Fruit fly (Drosophila melanogaster) whole organism, embryonic: ENCODE data around the gene CG13716.

Experiments
- Atf6 ChIP-seq: fragments of 200-800 bp; sonication (Bioruptor generic); IDR thresholded peaks from 2 replicates; pipeline ENCODE4 v1.3.6; 2022; ENCODE audit warnings: missing biosample characterization, missing genetic modification characterization
- BEAF-32 ChIP-seq: fragments of 200-800 bp; sonication (Bioruptor generic); optimal IDR thresholded peaks from 3 replicates; lab custom pipeline; 2017; ENCODE audit warnings: missing biosample characterization, missing genetic modification characterization, mild to moderate bottlenecking, moderate library complexity, missing genetic modification reagents
- BtbVII ChIP-seq: fragments of 200-800 bp; sonication (Bioruptor generic); optimal IDR thresholded peaks from 3 replicates; lab custom pipeline; 2017; ENCODE audit warnings: missing biosample characterization, mild to moderate bottlenecking, missing genetic modification characterization
- CG11696 ChIP-seq: fragments of 200-800 bp; sonication (Bioruptor generic); IDR thresholded peaks from 2 replicates; pipeline ENCODE4 v1.3.6; 2022; ENCODE audit warnings: missing biosample characterization, missing genetic modification characterization
- CG13424 ChIP-seq: fragments of 200-800 bp; sonication (Bioruptor generic); optimal IDR thresholded peaks from 2 replicates; lab custom pipeline; 2019; ENCODE audit warnings: missing biosample characterization, mild to moderate bottlenecking, missing genetic modification characterization, moderate library complexity
- CG14014 ChIP-seq: fragments of 200-800 bp; sonication (Bioruptor generic); IDR thresholded peaks from 2 replicates; pipeline ENCODE4 v1.3.6; 2022; ENCODE audit warnings: missing biosample characterization, missing genetic modification characterization
- CG14050 ChIP-seq: fragments of 200-800 bp; sonication (Bioruptor generic); IDR thresholded peaks from 3 replicates; pipeline ENCODE4 v1.3.6; 2022; ENCODE audit warnings: missing biosample characterization, missing genetic modification characterization
- CG14667 ChIP-seq: fragments of 200-800 bp; sonication (Bioruptor generic); IDR thresholded peaks from 2 replicates; pipeline ENCODE4 v1.3.6; 2022; ENCODE audit warnings: missing biosample characterization, missing genetic modification characterization
- CG14710 ChIP-seq: fragments of 200-800 bp; sonication (Bioruptor generic); optimal IDR thresholded peaks from 3 replicates; lab custom pipeline; 2019; ENCODE audit warnings: missing biosample characterization, mild to moderate bottlenecking, missing genetic modification characterization, moderate library complexity
- CG15514 ChIP-seq: fragments of 200-800 bp; sonication (Bioruptor generic); optimal IDR thresholded peaks from 3 replicates; lab custom pipeline; 2017; ENCODE audit warnings: missing biosample characterization, missing genetic modification characterization, mild to moderate bottlenecking, moderate library complexity, missing genetic modification reagents
- CG18262 ChIP-seq: fragments of 200-800 bp; optimal IDR thresholded peaks from 3 replicates; lab custom pipeline; 2019; ENCODE audit warnings: missing biosample characterization, mild to moderate bottlenecking, missing genetic modification characterization, moderate library complexity
- CG18476 ChIP-seq: fragments of 200-800 bp; sonication (Bioruptor generic); optimal IDR thresholded peaks from 2 replicates; lab custom pipeline; 2016; ENCODE audit warnings: missing biosample characterization, mild to moderate bottlenecking, missing genetic modification characterization
- CG2116 ChIP-seq: fragments of 200-800 bp; sonication (Bioruptor generic); optimal IDR thresholded peaks from 3 replicates; lab custom pipeline; 2018; ENCODE audit warnings: missing biosample characterization, mild to moderate bottlenecking, missing genetic modification characterization
- CG2678 ChIP-seq: fragments of 200-800 bp; sonication (Bioruptor generic); optimal IDR thresholded peaks from 3 replicates; lab custom pipeline; 2019; ENCODE audit warnings: missing biosample characterization, mild to moderate bottlenecking, missing genetic modification characterization, moderate library complexity
- CG3163 ChIP-seq: fragments of 200-800 bp; sonication (Bioruptor generic); optimal IDR thresholded peaks from 3 replicates; lab custom pipeline; 2016; ENCODE audit warnings: missing biosample characterization, missing genetic modification characterization
- CG34376 ChIP-seq: fragments of 200-800 bp; sonication (Bioruptor generic); optimal IDR thresholded peaks from 2 replicates; lab custom pipeline; 2018; ENCODE audit warnings: missing biosample characterization, mild to moderate bottlenecking, missing genetic modification characterization
- CG43689 ChIP-seq: fragments of 200-800 bp; sonication (Bioruptor generic); IDR thresholded peaks from 2 replicates; pipeline ENCODE4 v1.3.6; 2022; ENCODE audit warnings: missing biosample characterization, missing genetic modification characterization
- CG5180 ChIP-seq: fragments of 200-800 bp; sonication (Bioruptor generic); optimal IDR thresholded peaks from 3 replicates; lab custom pipeline; 2017; ENCODE audit warnings: missing biosample characterization, missing genetic modification characterization, mild to moderate bottlenecking, moderate library complexity, missing genetic modification reagents
- CG6254 ChIP-seq: fragments of 200-800 bp; sonication (Bioruptor generic); optimal IDR thresholded peaks from 3 replicates; lab custom pipeline; 2017; ENCODE audit warnings: mild to moderate bottlenecking, missing biosample characterization, missing genetic modification reagents, missing genetic modification characterization
- CG6689 ChIP-seq: fragments of 200-800 bp; sonication (Bioruptor generic); IDR thresholded peaks from 2 replicates; pipeline ENCODE4 v1.3.6; 2022; ENCODE audit warnings: missing biosample characterization, missing genetic modification characterization
- CG6765 ChIP-seq: fragments of 200-800 bp; sonication (Bioruptor generic); optimal IDR thresholded peaks from 3 replicates; lab custom pipeline; 2017; ENCODE audit warnings: missing biosample characterization, mild to moderate bottlenecking, missing genetic modification characterization
- CG7786 ChIP-seq: fragments of 200-800 bp; sonication (Bioruptor generic); optimal IDR thresholded peaks from 2 replicates; lab custom pipeline; 2016; ENCODE audit warnings: missing biosample characterization, missing genetic modification characterization
- CG8944 ChIP-seq: fragments of 200-800 bp; sonication (Bioruptor generic); optimal IDR thresholded peaks from 3 replicates; lab custom pipeline; 2016; ENCODE audit warnings: missing biosample characterization, missing genetic modification characterization
- CrebB ChIP-seq: fragments of 200-800 bp; sonication (Bioruptor generic); optimal IDR thresholded peaks from 3 replicates; lab custom pipeline; 2018; ENCODE audit warnings: missing biosample characterization, mild to moderate bottlenecking, missing genetic modification characterization
- Hr3 ChIP-seq: fragments of 200-800 bp; sonication (Bioruptor generic); optimal IDR thresholded peaks from 3 replicates; lab custom pipeline; 2016; ENCODE audit warnings: missing biosample characterization, missing genetic modification characterization
- Lim3 ChIP-seq: fragments of 200-800 bp; sonication (Bioruptor generic); IDR thresholded peaks from 2 replicates; pipeline ENCODE4 v1.3.6; 2022; ENCODE audit warnings: missing biosample characterization, missing genetic modification characterization
- Max ChIP-seq: fragments of 200-800 bp; sonication (Bioruptor generic); optimal IDR thresholded peaks from 2 replicates; lab custom pipeline; 2016; ENCODE audit warnings: missing biosample characterization, mild to moderate bottlenecking, missing genetic modification characterization
- NC2α ChIP-seq: fragments of 200-800 bp; sonication (Bioruptor generic); optimal IDR thresholded peaks from 2 replicates; lab custom pipeline; 2016; ENCODE audit warnings: missing biosample characterization, missing genetic modification characterization
- PHDP ChIP-seq: fragments of 200-800 bp; sonication (Bioruptor generic); optimal IDR thresholded peaks from 3 replicates; lab custom pipeline; 2018; ENCODE audit warnings: missing biosample characterization, mild to moderate bottlenecking, missing genetic modification characterization, moderate library complexity
- Taf1 ChIP-seq: fragments of 200-800 bp; sonication (Bioruptor generic); IDR thresholded peaks from 2 replicates; pipeline ENCODE4 v1.3.6; 2022; ENCODE audit warnings: missing biosample characterization, missing genetic modification characterization
- az2 ChIP-seq: fragments of 200-800 bp; sonication (Bioruptor generic); optimal IDR thresholded peaks from 3 replicates; lab custom pipeline; 2016; ENCODE audit warnings: missing biosample characterization, missing genetic modification characterization
- chinmo ChIP-seq: fragments of 200-800 bp; sonication (Bioruptor generic); IDR thresholded peaks from 4 replicates; pipeline ENCODE4 v1.3.6; 2022; ENCODE audit warnings: missing biosample characterization, missing genetic modification characterization; ENCODE audit not compliant: partially characterized antibody
- croc ChIP-seq: fragments of 200-800 bp; sonication (Bioruptor generic); conservative IDR thresholded peaks from 3 replicates; pipeline ENCODE4 v1.3.6; 2022; ENCODE audit warnings: missing biosample characterization, missing genetic modification characterization
- crp ChIP-seq, 2 experiments: fragments of 200-800 bp; sonication (Bioruptor generic); optimal IDR thresholded peaks; 2 replicates in 1 of 2; 3 replicates in 1 of 2; lab custom pipeline; 2017; ENCODE audit warnings: missing biosample characterization in 2 of 2, missing genetic modification characterization in 2 of 2, mild to moderate bottlenecking in 1 of 2, moderate library complexity in 1 of 2
- dm ChIP-seq: fragments of 200-800 bp; sonication (Bioruptor generic); optimal IDR thresholded peaks from 3 replicates; lab custom pipeline; 2016; ENCODE audit warnings: missing biosample characterization, missing genetic modification characterization
- gfzf ChIP-seq: fragments of 200-800 bp; sonication (Bioruptor generic); optimal IDR thresholded peaks from 2 replicates; lab custom pipeline; 2016; ENCODE audit warnings: missing biosample characterization, mild to moderate bottlenecking, missing genetic modification characterization, moderate library complexity
- gsb-n ChIP-seq: fragments of 200-800 bp; sonication (Bioruptor generic); optimal IDR thresholded peaks from 3 replicates; lab custom pipeline; 2018; ENCODE audit warnings: missing biosample characterization, mild to moderate bottlenecking, missing genetic modification characterization
- gt ChIP-seq: fragments of 200-800 bp; sonication (Bioruptor generic); IDR thresholded peaks from 2 replicates; pipeline ENCODE4 v1.3.6; 2022; ENCODE audit warnings: missing biosample characterization, missing genetic modification characterization
- hkb ChIP-seq, 2 experiments: fragments of 200-800 bp in 1 of 2; fragments of >200 bp in 1 of 2; sonication (Bioruptor generic) in 1 of 2; IDR thresholded peaks in 1 of 2; optimal IDR thresholded peaks in 1 of 2; 2 replicates each; pipeline versions ENCODE4 v1.3.6 to Lab custom; 2017 to 2022; ENCODE audit warnings: missing biosample characterization in 1 of 2, missing genetic modification characterization in 1 of 2
- jumu ChIP-seq: fragments of 200-800 bp; sonication (Bioruptor generic); optimal IDR thresholded peaks from 3 replicates; lab custom pipeline; 2016; ENCODE audit warnings: missing biosample characterization, missing genetic modification characterization
- nau ChIP-seq: fragments of 200-800 bp; sonication (Bioruptor generic); optimal IDR thresholded peaks from 3 replicates; lab custom pipeline; 2017; ENCODE audit warnings: missing biosample characterization, mild to moderate bottlenecking, missing genetic modification characterization, missing genetic modification reagents
- nmo ChIP-seq: fragments of 200-800 bp; sonication (Bioruptor generic); optimal IDR thresholded peaks from 2 replicates; lab custom pipeline; 2018; ENCODE audit warnings: missing biosample characterization, mild to moderate bottlenecking, missing genetic modification characterization, moderate library complexity
- peb ChIP-seq: fragments of 200-800 bp; sonication (Bioruptor generic); IDR thresholded peaks from 2 replicates; pipeline ENCODE4 v1.3.6; 2022; ENCODE audit warnings: missing biosample characterization, missing genetic modification characterization
- sr ChIP-seq: fragments of 200-800 bp; sonication (Bioruptor generic); IDR thresholded peaks from 3 replicates; pipeline ENCODE4 v1.3.6; 2022; ENCODE audit warnings: missing biosample characterization, missing genetic modification characterization
- tgo ChIP-seq: fragments of 200-800 bp; sonication (Bioruptor generic); IDR thresholded peaks from 3 replicates; pipeline ENCODE4 v1.3.6; 2022; ENCODE audit warnings: missing biosample characterization, missing genetic modification characterization
- trem ChIP-seq: fragments of 200-800 bp; optimal IDR thresholded peaks from 3 replicates; lab custom pipeline; 2019; ENCODE audit warnings: missing biosample characterization, mild to moderate bottlenecking, missing genetic modification characterization, moderate library complexity
- unc-4 ChIP-seq: fragments of 200-800 bp; sonication (Bioruptor generic); IDR thresholded peaks from 2 replicates; pipeline ENCODE4 v1.3.6; 2022; ENCODE audit warnings: missing biosample characterization, missing genetic modification characterization; ENCODE audit not compliant: partially characterized antibody

CG13716 gene

dm6 chr3L:4625387-4626386 is 8.9 kb downstream of the CG13716 start, which contains the start of gene Src64B (continued):
- TF ChIP-seq chinmo (GFP tag; lab: Robert Waterston, UW) (peak; percentile 92), nau (peak; percentile 45), BEAF-32 (GFP tag; lab: Kevin White, UChicago) (peak; percentile 79), gt (GFP tag; lab: Robert Waterston, UW) (no peak), CG14050 (GFP tag; lab: Robert Waterston, UW) (no peak), Lim3 (GFP tag; lab: Robert Waterston, UW) (no peak), jumu (GFP tag; lab: Kevin White, UChicago) (no peak), nmo (peak; percentile 14), CG13424 (no peak), trem (tag; lab: Kevin White, UChicago) (no peak), Max (GFP tag; lab: Kevin White, UChicago) (peak; percentile 10), hkb (optimal IDR thresholded peaks at IDR 0.05; lab: Kevin White, UChicago) (no peak), hkb (GFP tag; IDR thresholded peaks at IDR 0.05; lab: Robert Waterston, UW) (peak; percentile 46), Atf6 (GFP tag; lab: Robert Waterston, UW) (no peak), croc (GFP tag; lab: Robert Waterston, UW) (no peak), CG5180 (GFP tag; lab: Kevin White, UChicago) (peak; percentile 13), dm (peak; percentile 77), CG14667 (GFP tag; lab: Robert Waterston, UW) (no peak), BtbVII (GFP tag; lab: Kevin White, UChicago) (peak; percentile 10), CG7786 (GFP tag; lab: Kevin White, UChicago) (no peak), CG2116 (GFP tag; lab: Kevin White, UChicago) (peak; percentile 31), CG18262 (tag; lab: Kevin White, UChicago) (peak; percentile 3), peb (GFP tag; lab: Robert Waterston, UW) (no peak), az2 (GFP tag; lab: Kevin White, UChicago) (no peak), CG34376 (GFP tag; lab: Kevin White, UChicago) (peak; percentile 43), CG6689 (GFP tag; lab: Robert Waterston, UW) (no peak), CG18476 (no peak), CrebB (tag; lab: Kevin White, UChicago) (no peak), crp (GFP tag; optimal IDR thresholded peaks at IDR 0.05; lab: Kevin White, UChicago) (no peak), sr (GFP tag; lab: Robert Waterston, UW) (peak; percentile 37; the same call in 1 of the 3 replicates), CG3163 (GFP tag; lab: Kevin White, UChicago) (peak; percentile 85), gsb-n (tag; lab: Kevin White, UChicago) (no peak), CG14710 (tag; lab: Kevin White, UChicago) (peak; percentile 34), PHDP (tag; lab: Kevin White, UChicago) (peak; percentile 38), tgo (GFP tag; lab: Robert Waterston, UW) (no peak), Taf1 (GFP tag; lab: Robert Waterston, UW) (no peak), CG43689 (no peak), unc-4 (GFP tag; lab: Robert Waterston, UW) (peak; percentile 63), Hr3 (GFP tag; lab: Kevin White, UChicago) (no peak), gfzf (peak; percentile 38), CG11696 (GFP tag; lab: Robert Waterston, UW) (no peak), CG8944 (GFP tag; lab: Kevin White, UChicago) (no peak), CG6765 (GFP tag; lab: Kevin White, UChicago) (no peak), CG14014 (GFP tag; lab: Robert Waterston, UW) (peak; percentile 34; the same call in 1 of the 2 replicates), NC2α (GFP tag; lab: Kevin White, UChicago) (no peak), CG15514 (peak; percentile 54), CG6254 (peak; percentile 14), CG2678 (peak; percentile 27)
